Worm (Caenorhabditis elegans): ENCODE measurements around the gene ndub-5.

- no peak for TF ChIP-seq pag-3 (tag; optimal IDR thresholded peaks at IDR 0.05; ENCODE audit: borderline replicate concordance)
- TF ChIP-seq unc-86 (tag; optimal IDR thresholded peaks at IDR 0.05), result no peak
- no peak for TF ChIP-seq elt-2 (tag; optimal IDR thresholded peaks at IDR 0.05)
- TF ChIP-seq nhr-11 (tag; optimal IDR thresholded peaks at IDR 0.05), result no peak
Observed at ce11 chrII:5704479-5704878, 13.3 kb upstream of the ndub-5 start.
